Worm (Caenorhabditis elegans) whole organism, young adult: ENCODE results near the gene R05G6.10.

Experiments
- B0035.1 ChIP-seq: sonication (generic microtip); optimal IDR thresholded peaks from 2 replicates; lab custom pipeline; 2016; ENCODE audit warnings: missing genetic modification characterization, mild to moderate bottlenecking, missing compliant biosample characterization, missing genotype, missing genetic modification reagents
- C06A6.2 ChIP-seq: fragments of 200-800 bp; sonication (Bioruptor generic); conservative IDR thresholded peaks from 2 replicates; pipeline ENCODE4 v1.3.6; 2022; ENCODE audit warnings: missing genetic modification characterization, missing compliant biosample characterization
- F23B12.7 ChIP-seq: sonication (generic microtip); optimal IDR thresholded peaks from 2 replicates; lab custom pipeline; 2017; ENCODE audit warnings: missing genetic modification characterization, mild to moderate bottlenecking, missing compliant biosample characterization, antibody characterized with exemption, moderate library complexity; ENCODE audit not compliant: insufficient read depth
- F57A8.1 ChIP-seq: fragments of 200-800 bp; sonication (Bioruptor generic); optimal IDR thresholded peaks from 2 replicates; lab custom pipeline; 2018; ENCODE audit warnings: mild to moderate bottlenecking, missing genetic modification characterization, moderate library complexity, missing compliant biosample characterization
- Y53G8AR.9 ChIP-seq: fragments of 200-800 bp; sonication (Bioruptor generic); conservative IDR thresholded peaks from 2 replicates; pipeline ENCODE4 v1.3.6; 2022; ENCODE audit warnings: missing genetic modification reagents, missing genetic modification characterization, missing compliant biosample characterization
- Y56A3A.18 ChIP-seq: fragments of 200-800 bp; sonication (Bioruptor generic); IDR thresholded peaks from 2 replicates; pipeline ENCODE4 v1.3.6; 2022; ENCODE audit warnings: missing genetic modification reagents, missing genetic modification characterization, missing compliant biosample characterization
- ZK185.1 ChIP-seq: sonication (generic microtip); optimal IDR thresholded peaks from 2 replicates; lab custom pipeline; 2016; ENCODE audit warnings: mild to moderate bottlenecking, missing genetic modification characterization, missing compliant biosample characterization; ENCODE audit not compliant: poor library complexity, severe bottlenecking
- akir-1 ChIP-seq: fragments of 200-800 bp; sonication (Bioruptor generic); optimal IDR thresholded peaks from 2 replicates; lab custom pipeline; 2018; ENCODE audit warnings: mild to moderate bottlenecking, missing genetic modification characterization, moderate library complexity, missing compliant biosample characterization
- atf-7 ChIP-seq: sonication (generic microtip); optimal IDR thresholded peaks from 2 replicates; lab custom pipeline; 2017; ENCODE audit warnings: mild to moderate bottlenecking, missing genetic modification characterization, missing compliant biosample characterization
- attf-3 ChIP-seq: fragments of 200-800 bp; sonication (Bioruptor generic); conservative IDR thresholded peaks from 2 replicates; pipeline ENCODE4 v1.3.6; 2022; ENCODE audit warnings: missing genetic modification reagents, missing genetic modification characterization, missing compliant biosample characterization
- attf-5 ChIP-seq: fragments of 200-800 bp; sonication (Bioruptor generic); optimal IDR thresholded peaks from 2 replicates; lab custom pipeline; 2018; ENCODE audit warnings: mild to moderate bottlenecking, missing genetic modification characterization, missing compliant biosample characterization
- cebp-1 ChIP-seq, 2 experiments: fragments of 200-800 bp in 1 of 2; sonication (Bioruptor generic) in 1 of 2; sonication (generic microtip) in 1 of 2; IDR thresholded peaks in 1 of 2; optimal IDR thresholded peaks in 1 of 2; 2 replicates each; pipeline versions ENCODE4 v1.3.6 to Lab custom; 2017 to 2022; ENCODE audit warnings: missing compliant biosample characterization in 2 of 2, missing genetic modification characterization in 2 of 2, mild to moderate bottlenecking in 1 of 2, missing genetic modification reagents in 1 of 2, moderate library complexity in 1 of 2
- ceh-40 ChIP-seq: fragments of 200-800 bp; sonication (Bioruptor generic); IDR thresholded peaks from 2 replicates; pipeline ENCODE4 v1.3.6; 2022; ENCODE audit warnings: missing genetic modification characterization, missing compliant biosample characterization
- ceh-91 ChIP-seq: fragments of 200-800 bp; sonication (Bioruptor generic); IDR thresholded peaks from 2 replicates; pipeline ENCODE4 v1.3.6; 2022; ENCODE audit warnings: missing genetic modification reagents, missing genetic modification characterization, missing compliant biosample characterization
- chd-7 ChIP-seq: sonication (generic microtip); optimal IDR thresholded peaks from 2 replicates; lab custom pipeline; 2016; ENCODE audit warnings: mild to moderate bottlenecking, missing genetic modification characterization, moderate library complexity, missing compliant biosample characterization
- die-1 ChIP-seq: sonication (generic microtip); optimal IDR thresholded peaks from 2 replicates; lab custom pipeline; 2016; ENCODE audit warnings: missing genotype, mild to moderate bottlenecking, missing genetic modification characterization, missing compliant biosample characterization
- egl-18 ChIP-seq: fragments of 200-800 bp; sonication (Bioruptor generic); IDR thresholded peaks from 2 replicates; pipeline ENCODE4 v1.3.6; 2022; ENCODE audit warnings: missing genetic modification reagents, missing genetic modification characterization, missing compliant biosample characterization
- gei-17 ChIP-seq: fragments of 200-800 bp; sonication (Bioruptor generic); optimal IDR thresholded peaks from 2 replicates; lab custom pipeline; 2018; ENCODE audit warnings: mild to moderate bottlenecking, missing genetic modification characterization, missing compliant biosample characterization
- hlh-26 ChIP-seq: fragments of 200-800 bp; sonication (Bioruptor generic); conservative IDR thresholded peaks from 2 replicates; pipeline ENCODE4 v1.3.6; 2022; ENCODE audit warnings: missing genetic modification reagents, missing genetic modification characterization, missing compliant biosample characterization
- lag-1 ChIP-seq: fragments of 200-800 bp; sonication (Bioruptor generic); IDR thresholded peaks from 2 replicates; pipeline ENCODE4 v1.3.6; 2022; ENCODE audit warnings: missing genetic modification reagents, missing genetic modification characterization, missing compliant biosample characterization
- let-526 ChIP-seq: fragments of 200-800 bp; sonication (Bioruptor generic); IDR thresholded peaks from 2 replicates; pipeline ENCODE4 v1.3.6; 2022; ENCODE audit warnings: missing genetic modification reagents, missing genetic modification characterization, missing compliant biosample characterization
- lin-35 ChIP-seq, 3 experiments: fragments of 150-350 bp in 2 of 3; sonication (generic microtip) in 1 of 3; optimal IDR thresholded peaks; 2 replicates each; lab custom pipeline; 2014 to 2018; ENCODE audit warnings: missing biosample characterization in 3 of 3, missing genetic modification characterization in 3 of 3, missing genetic modification reagents in 3 of 3
- lin-40 ChIP-seq: sonication (generic microtip); optimal IDR thresholded peaks from 2 replicates; lab custom pipeline; 2016; ENCODE audit warnings: missing genetic modification characterization, mild to moderate bottlenecking, missing compliant biosample characterization, missing genotype, missing genetic modification reagents
- lin-54 ChIP-seq: fragments of 200-800 bp; sonication (Bioruptor generic); optimal IDR thresholded peaks from 2 replicates; lab custom pipeline; 2018; ENCODE audit warnings: mild to moderate bottlenecking, missing genetic modification characterization, missing compliant biosample characterization
- lsy-27 ChIP-seq: sonication (generic microtip); optimal IDR thresholded peaks from 2 replicates; lab custom pipeline; 2017; ENCODE audit warnings: missing genetic modification characterization, mild to moderate bottlenecking, missing compliant biosample characterization, antibody characterized with exemption, missing genotype, borderline replicate concordance; ENCODE audit not compliant: insufficient read depth
- madf-10 ChIP-seq: sonication (generic microtip); optimal IDR thresholded peaks from 2 replicates; lab custom pipeline; 2016; ENCODE audit warnings: mild to moderate bottlenecking, missing genetic modification characterization, missing compliant biosample characterization
- madf-3 ChIP-seq: fragments of 200-800 bp; sonication (Bioruptor generic); IDR thresholded peaks from 2 replicates; pipeline ENCODE4 v1.3.6; 2022; ENCODE audit warnings: missing genetic modification reagents, missing genetic modification characterization, missing compliant biosample characterization
- madf-6 ChIP-seq: fragments of 200-800 bp; sonication (Bioruptor generic); IDR thresholded peaks from 2 replicates; pipeline ENCODE4 v1.3.6; 2022; ENCODE audit warnings: missing genetic modification reagents, missing genetic modification characterization, missing compliant biosample characterization
- mcd-1 ChIP-seq: fragments of 200-800 bp; sonication (Bioruptor generic); IDR thresholded peaks from 2 replicates; pipeline ENCODE4 v1.3.6; 2022; ENCODE audit warnings: missing genetic modification reagents, missing genetic modification characterization, missing compliant biosample characterization
- mel-28 ChIP-seq: sonication (generic microtip); optimal IDR thresholded peaks from 2 replicates; lab custom pipeline; 2016; ENCODE audit warnings: borderline replicate concordance, mild to moderate bottlenecking, missing genetic modification characterization, missing compliant biosample characterization
- nfya-2 ChIP-seq: fragments of 200-800 bp; sonication (Bioruptor generic); IDR thresholded peaks from 2 replicates; pipeline ENCODE4 v1.3.6; 2022; ENCODE audit warnings: missing genetic modification reagents, missing genetic modification characterization, missing compliant biosample characterization
- nfyb-1 ChIP-seq: fragments of 200-800 bp; sonication (Bioruptor generic); IDR thresholded peaks from 2 replicates; pipeline ENCODE4 v1.3.6; 2022; ENCODE audit warnings: missing genetic modification reagents, missing genetic modification characterization, missing compliant biosample characterization
- nhr-80 ChIP-seq: sonication (generic microtip); optimal IDR thresholded peaks from 2 replicates; lab custom pipeline; 2016; ENCODE audit warnings: missing genetic modification characterization, missing compliant biosample characterization
- nhr-90 ChIP-seq: sonication (generic microtip); optimal IDR thresholded peaks from 2 replicates; lab custom pipeline; 2016; ENCODE audit warnings: missing genotype, mild to moderate bottlenecking, missing genetic modification characterization, missing compliant biosample characterization
- pbrm-1 ChIP-seq: fragments of 200-800 bp; sonication (Bioruptor generic); IDR thresholded peaks from 2 replicates; pipeline ENCODE4 v1.3.6; 2022; ENCODE audit warnings: missing genetic modification reagents, missing genetic modification characterization, missing compliant biosample characterization
- rcor-1 ChIP-seq: fragments of 200-800 bp; sonication (Bioruptor generic); IDR thresholded peaks from 2 replicates; pipeline ENCODE4 v1.3.6; 2022; ENCODE audit warnings: missing genetic modification reagents, missing genetic modification characterization, missing compliant biosample characterization
- repo-1 ChIP-seq: sonication (generic microtip); optimal IDR thresholded peaks from 2 replicates; lab custom pipeline; 2017; ENCODE audit warnings: mild to moderate bottlenecking, missing genetic modification characterization, missing compliant biosample characterization
- sea-2 ChIP-seq: fragments of 200-800 bp; sonication (Bioruptor generic); IDR thresholded peaks from 2 replicates; pipeline ENCODE4 v1.3.6; 2022; ENCODE audit warnings: missing genetic modification characterization, missing compliant biosample characterization
- snpc-4 ChIP-seq, 5 experiments: fragments of 150-350 bp in 1 of 5; sonication (generic microtip) in 4 of 5; optimal IDR thresholded peaks; 2 replicates each; lab custom pipeline; 2014 to 2018; ENCODE audit warnings: missing genetic modification characterization in 5 of 5, missing biosample characterization in 3 of 5, antibody characterized with exemption in 2 of 5, mild to moderate bottlenecking in 2 of 5, missing compliant biosample characterization in 2 of 5, missing genotype in 2 of 5, moderate library complexity in 2 of 5, missing genetic modification reagents in 1 of 5
- somi-1 ChIP-seq: fragments of 200-800 bp; sonication (Bioruptor generic); optimal IDR thresholded peaks from 2 replicates; lab custom pipeline; 2018; ENCODE audit warnings: mild to moderate bottlenecking, missing genetic modification characterization, missing compliant biosample characterization
- tbp1 ChIP-seq: fragments of 200-800 bp; sonication (Bioruptor generic); optimal IDR thresholded peaks from 2 replicates; lab custom pipeline; 2018; ENCODE audit warnings: mild to moderate bottlenecking, missing genetic modification characterization, missing compliant biosample characterization
- xnd-1 ChIP-seq: sonication (generic microtip); optimal IDR thresholded peaks from 2 replicates; lab custom pipeline; 2016; ENCODE audit warnings: missing genotype, missing genetic modification reagents, missing genetic modification characterization, missing compliant biosample characterization
- ztf-18 ChIP-seq: sonication (generic microtip); optimal IDR thresholded peaks from 2 replicates; lab custom pipeline; 2016; ENCODE audit warnings: missing genotype, mild to moderate bottlenecking, missing genetic modification characterization, missing compliant biosample characterization
- ztf-3 ChIP-seq: fragments of 200-800 bp; sonication (Bioruptor generic); optimal IDR thresholded peaks from 2 replicates; lab custom pipeline; 2018; ENCODE audit warnings: mild to moderate bottlenecking, missing genetic modification characterization, missing compliant biosample characterization

Gene R05G6.10

DNA sequence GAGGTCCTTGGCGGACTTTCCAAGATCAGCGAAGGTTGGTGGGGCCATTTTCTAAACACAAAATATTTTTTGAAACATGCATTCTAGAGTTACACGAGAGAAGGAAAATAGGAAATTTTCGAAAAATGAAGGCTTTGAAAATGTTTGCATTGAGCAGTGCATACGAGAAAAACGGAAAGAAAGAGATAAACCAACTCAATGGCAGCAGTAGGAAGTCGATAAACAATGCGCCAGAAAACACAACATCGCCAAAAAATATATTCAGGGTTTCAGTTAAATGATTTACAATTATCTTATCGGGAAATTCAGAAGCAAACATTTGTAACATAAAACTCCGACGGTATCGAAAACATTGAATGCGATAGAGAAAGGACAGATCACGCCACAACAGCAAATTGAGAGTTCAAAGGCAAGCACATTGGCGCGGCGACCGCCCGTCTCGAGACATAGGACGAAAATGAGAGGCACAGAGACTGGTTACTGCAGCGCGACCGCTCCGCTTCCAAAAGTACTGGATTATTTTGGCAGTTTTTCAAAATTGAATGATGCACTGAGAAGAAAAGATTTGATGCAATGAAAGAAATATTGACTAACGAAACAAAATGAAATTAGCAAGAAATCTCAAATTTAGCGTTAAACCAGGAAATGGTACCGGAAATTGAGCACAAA, 34.4 kb downstream of the R05G6.10 start, which contains the start of the genes vdac-1 and R05G6.5 (continued):
- TF ChIP-seq nfyb-1 (GFP tag; lab: Robert Waterston, UW): peak; percentile 44; the same call in 1 of the 2 replicates
- TF ChIP-seq lin-40 (tag; lab: Kevin White, UChicago): peak; percentile 68
- TF ChIP-seq B0035.1: no peak
- peak; percentile 67 for TF ChIP-seq attf-3 (GFP tag; lab: Robert Waterston, UW)
- TF ChIP-seq madf-10 (tag; lab: Kevin White, UChicago): peak; percentile 45
- TF ChIP-seq sea-2 (GFP tag; lab: Robert Waterston, UW): no peak
- peak; percentile 16 for TF ChIP-seq die-1
- TF ChIP-seq F57A8.1: no peak
- TF ChIP-seq snpc-4 (GFP tag; optimal IDR thresholded peaks at IDR 0.05; lab: Kevin White, UChicago): peak; percentile 22
- TF ChIP-seq snpc-4 (tag; optimal IDR thresholded peaks at IDR 0.05; lab: Kevin White, UChicago): peak; percentile 17 to 58 (median 24)
- peak; percentile 75 for TF ChIP-seq mcd-1
- TF ChIP-seq F23B12.7 (tag; lab: Kevin White, UChicago): peak; percentile 25
- peak in 1 of 3 experiments; percentile 73 for TF ChIP-seq lin-35 (GFP tag; optimal IDR thresholded peaks at IDR 0.05; lab: Kevin White, UChicago)
- no peak for TF ChIP-seq lag-1 (GFP tag; lab: Robert Waterston, UW)
- TF ChIP-seq gei-17 (GFP tag; lab: Kevin White, UChicago): no peak
- peak; percentile 42 for TF ChIP-seq chd-7 (tag; lab: Kevin White, UChicago)
- no peak for TF ChIP-seq nhr-90
- TF ChIP-seq, all 124 proteins: peak for 41

DNA sequence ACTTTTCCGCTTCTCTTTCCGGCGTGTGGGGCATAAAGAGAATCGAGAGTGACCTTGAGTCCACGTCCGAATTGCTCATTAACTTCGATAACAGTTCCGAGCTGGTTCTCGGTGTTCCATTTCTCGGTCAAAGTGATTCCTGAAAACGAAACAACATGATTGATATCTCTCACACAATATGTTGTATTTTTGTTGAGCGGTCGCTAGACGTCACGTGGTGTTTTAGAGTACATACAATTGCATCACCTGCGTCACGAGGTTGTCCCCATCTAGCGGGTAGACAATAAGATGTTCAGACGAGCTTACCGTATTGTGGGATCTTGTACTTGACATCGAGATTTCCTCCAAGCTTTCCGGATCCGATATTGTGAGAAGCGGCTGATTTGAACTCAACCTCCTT, 35.0 kb downstream of the R05G6.10 start:
- TF ChIP-seq egl-18 (GFP tag; lab: Robert Waterston, UW) (no peak), tbp1 (GFP tag; lab: Kevin White, UChicago) (no peak), ztf-3 (GFP tag; lab: Kevin White, UChicago) (no peak), ztf-18 (no peak), lin-54 (GFP tag; lab: Kevin White, UChicago) (peak; percentile 21), mcd-1 (no peak; the same call in none of the 2 replicates), atf-7 (tag; lab: Kevin White, UChicago) (no peak), ceh-91 (GFP tag; lab: Robert Waterston, UW) (no peak), akir-1 (GFP tag; lab: Kevin White, UChicago) (no peak), pbrm-1 (GFP tag; lab: Robert Waterston, UW) (peak; percentile 37; the same call in 1 of the 2 replicates), somi-1 (GFP tag; lab: Kevin White, UChicago) (no peak), ZK185.1 (tag; lab: Kevin White, UChicago) (peak; percentile 54), Y53G8AR.9 (GFP tag; lab: Robert Waterston, UW) (peak; percentile 47; the same call in 1 of the 2 replicates), let-526 (no peak), hlh-26 (GFP tag; lab: Robert Waterston, UW) (no peak), B0035.1 (no peak), mel-28 (tag; lab: Kevin White, UChicago) (no peak), repo-1 (tag; lab: Kevin White, UChicago) (no peak), nfya-2 (no peak), F23B12.7 (tag; lab: Kevin White, UChicago) (no peak), nhr-80 (tag; lab: Kevin White, UChicago) (no peak), madf-6 (no peak), Y56A3A.18 (GFP tag; lab: Robert Waterston, UW) (no peak), madf-3 (GFP tag; lab: Robert Waterston, UW) (0 out of 2 replicates have a peak, but pooled peaks have one; percentile 54), cebp-1 (GFP tag; IDR thresholded peaks at IDR 0.05; lab: Robert Waterston, UW) (no peak), cebp-1 (tag; optimal IDR thresholded peaks at IDR 0.05; lab: Kevin White, UChicago) (peak; percentile 57), lag-1 (GFP tag; lab: Robert Waterston, UW) (no peak), lsy-27 (tag; lab: Kevin White, UChicago) (no peak), attf-5 (GFP tag; lab: Kevin White, UChicago) (no peak), rcor-1 (GFP tag; lab: Robert Waterston, UW) (no peak), ceh-40 (GFP tag; lab: Robert Waterston, UW) (0 out of 2 replicates have a peak, but pooled peaks have one; percentile 62), C06A6.2 (GFP tag; lab: Robert Waterston, UW) (no peak), lin-40 (tag; lab: Kevin White, UChicago) (peak; percentile 35), xnd-1 (no peak)
